Worm (Caenorhabditis elegans) whole organism, young adult: ENCODE results near the gene adm-2.

Experiments used
- B0261.1 ChIP-seq: sonication (generic microtip); optimal IDR thresholded peaks from 2 replicates; lab custom pipeline; 2016; ENCODE audit warnings: mild to moderate bottlenecking, missing genetic modification characterization, moderate library complexity, missing compliant biosample characterization
- D2030.7 ChIP-seq: fragments of 200-800 bp; sonication (Bioruptor generic); IDR thresholded peaks from 2 replicates; pipeline ENCODE4 v1.3.6; 2022; ENCODE audit warnings: missing genetic modification reagents, missing genetic modification characterization, missing compliant biosample characterization
- F10E7.11 ChIP-seq: sonication (generic microtip); optimal IDR thresholded peaks from 2 replicates; lab custom pipeline; 2017; ENCODE audit warnings: mild to moderate bottlenecking, missing genetic modification characterization, moderate library complexity, missing compliant biosample characterization
- F37B4.10 ChIP-seq: fragments of 200-800 bp; sonication (Bioruptor generic); IDR thresholded peaks from 2 replicates; pipeline ENCODE4 v1.3.6; 2022; ENCODE audit warnings: missing genetic modification characterization, missing compliant biosample characterization
- T07F8.4 ChIP-seq: sonication (generic microtip); optimal IDR thresholded peaks from 2 replicates; lab custom pipeline; 2016; ENCODE audit warnings: mild to moderate bottlenecking, missing genetic modification characterization, moderate library complexity, missing compliant biosample characterization
- T26A5.8 ChIP-seq: sonication (generic microtip); optimal IDR thresholded peaks from 2 replicates; lab custom pipeline; 2016; ENCODE audit warnings: missing genetic modification characterization, missing compliant biosample characterization
- Y67H2A.10 ChIP-seq: fragments of 200-800 bp; sonication (Bioruptor generic); conservative IDR thresholded peaks from 2 replicates; pipeline ENCODE4 v1.3.6; 2022; ENCODE audit warnings: missing genetic modification reagents, missing genetic modification characterization, missing compliant biosample characterization
- Y95B8A.8 ChIP-seq: fragments of 200-800 bp; sonication (Bioruptor generic); IDR thresholded peaks from 2 replicates; pipeline ENCODE4 v1.3.6; 2022; ENCODE audit warnings: missing genetic modification reagents, missing genetic modification characterization, missing compliant biosample characterization
- ZK185.1 ChIP-seq: sonication (generic microtip); optimal IDR thresholded peaks from 2 replicates; lab custom pipeline; 2016; ENCODE audit warnings: mild to moderate bottlenecking, missing genetic modification characterization, missing compliant biosample characterization; ENCODE audit not compliant: poor library complexity, severe bottlenecking
- ama-1 ChIP-seq, 3 experiments: fragments of 150-350 bp in 1 of 3; sonication (generic microtip) in 2 of 3; optimal IDR thresholded peaks; 2 replicates each; lab custom pipeline; 2014 to 2018; ENCODE audit warnings: missing biosample characterization in 2 of 3, missing genetic modification characterization in 2 of 3, missing genetic modification reagents in 2 of 3
- bed-1 ChIP-seq: fragments of 200-800 bp; sonication (Bioruptor generic); IDR thresholded peaks from 2 replicates; pipeline ENCODE4 v1.3.6; 2022; ENCODE audit warnings: missing genetic modification reagents, missing genetic modification characterization, missing compliant biosample characterization
- bed-2 ChIP-seq: fragments of 200-800 bp; sonication (Bioruptor generic); IDR thresholded peaks from 2 replicates; pipeline ENCODE4 v1.3.6; 2022; ENCODE audit warnings: missing genetic modification reagents, missing genetic modification characterization, missing compliant biosample characterization
- ccch-3 ChIP-seq: fragments of 200-800 bp; sonication (Bioruptor generic); optimal IDR thresholded peaks from 2 replicates; lab custom pipeline; 2018; ENCODE audit warnings: mild to moderate bottlenecking, missing genetic modification characterization, missing compliant biosample characterization
- ceh-58 ChIP-seq: fragments of 200-800 bp; sonication (Bioruptor generic); IDR thresholded peaks from 2 replicates; pipeline ENCODE4 v1.3.6; 2022; ENCODE audit warnings: missing genetic modification characterization, missing compliant biosample characterization
- ceh-91 ChIP-seq: fragments of 200-800 bp; sonication (Bioruptor generic); IDR thresholded peaks from 2 replicates; pipeline ENCODE4 v1.3.6; 2022; ENCODE audit warnings: missing genetic modification reagents, missing genetic modification characterization, missing compliant biosample characterization
- dpff-1 ChIP-seq: sonication (generic microtip); optimal IDR thresholded peaks from 2 replicates; lab custom pipeline; 2017; ENCODE audit warnings: mild to moderate bottlenecking, missing genetic modification characterization, missing compliant biosample characterization
- egl-18 ChIP-seq: fragments of 200-800 bp; sonication (Bioruptor generic); IDR thresholded peaks from 2 replicates; pipeline ENCODE4 v1.3.6; 2022; ENCODE audit warnings: missing genetic modification reagents, missing genetic modification characterization, missing compliant biosample characterization
- ets-4 ChIP-seq: fragments of 200-800 bp; sonication (Bioruptor generic); optimal IDR thresholded peaks from 2 replicates; lab custom pipeline; 2018; ENCODE audit warnings: mild to moderate bottlenecking, missing genetic modification characterization, missing compliant biosample characterization
- hlh-12 ChIP-seq: sonication (generic microtip); optimal IDR thresholded peaks from 2 replicates; lab custom pipeline; 2016; ENCODE audit warnings: missing genetic modification characterization, missing compliant biosample characterization
- hmg-1.2 ChIP-seq: fragments of 200-800 bp; sonication (Bioruptor generic); IDR thresholded peaks from 2 replicates; pipeline ENCODE4 v1.3.6; 2022; ENCODE audit warnings: missing genetic modification reagents, missing genetic modification characterization, missing compliant biosample characterization
- lin-26 ChIP-seq: fragments of 200-800 bp; sonication (Bioruptor generic); IDR thresholded peaks from 2 replicates; pipeline ENCODE4 v1.3.6; 2022; ENCODE audit warnings: missing genetic modification reagents, missing genetic modification characterization, missing compliant biosample characterization
- lin-35 ChIP-seq, 3 experiments: fragments of 150-350 bp in 2 of 3; sonication (generic microtip) in 1 of 3; optimal IDR thresholded peaks; 2 replicates each; lab custom pipeline; 2014 to 2018; ENCODE audit warnings: missing biosample characterization in 3 of 3, missing genetic modification characterization in 3 of 3, missing genetic modification reagents in 3 of 3
- lin-54 ChIP-seq: fragments of 200-800 bp; sonication (Bioruptor generic); optimal IDR thresholded peaks from 2 replicates; lab custom pipeline; 2018; ENCODE audit warnings: mild to moderate bottlenecking, missing genetic modification characterization, missing compliant biosample characterization
- nfyb-1 ChIP-seq: fragments of 200-800 bp; sonication (Bioruptor generic); IDR thresholded peaks from 2 replicates; pipeline ENCODE4 v1.3.6; 2022; ENCODE audit warnings: missing genetic modification reagents, missing genetic modification characterization, missing compliant biosample characterization
- nhr-27 ChIP-seq: fragments of 200-800 bp; sonication (Bioruptor generic); optimal IDR thresholded peaks from 2 replicates; lab custom pipeline; 2018; ENCODE audit warnings: mild to moderate bottlenecking, missing genetic modification characterization, moderate library complexity, missing compliant biosample characterization
- rpc-1 ChIP-seq, 2 experiments: fragments of 150-350 bp in 1 of 2; sonication (generic microtip) in 1 of 2; optimal IDR thresholded peaks; 2 replicates each; lab custom pipeline; 2014 to 2018; ENCODE audit warnings: missing biosample characterization in 1 of 2, missing genetic modification characterization in 1 of 2, missing genetic modification reagents in 1 of 2, missing genotype in 1 of 2
- snpc-1.1 ChIP-seq: sonication (generic microtip); optimal IDR thresholded peaks from 2 replicates; lab custom pipeline; 2017; ENCODE audit warnings: missing genetic modification characterization, mild to moderate bottlenecking, missing compliant biosample characterization, antibody characterized with exemption, moderate library complexity, missing genotype, missing genetic modification reagents; ENCODE audit not compliant: insufficient read depth
- snpc-4 ChIP-seq, 5 experiments: fragments of 150-350 bp in 1 of 5; sonication (generic microtip) in 4 of 5; optimal IDR thresholded peaks; 2 replicates each; lab custom pipeline; 2014 to 2018; ENCODE audit warnings: missing genetic modification characterization in 5 of 5, missing biosample characterization in 3 of 5, antibody characterized with exemption in 2 of 5, mild to moderate bottlenecking in 2 of 5, missing compliant biosample characterization in 2 of 5, missing genotype in 2 of 5, moderate library complexity in 2 of 5, missing genetic modification reagents in 1 of 5
- sptf-2 ChIP-seq: fragments of 200-800 bp; sonication (Bioruptor generic); optimal IDR thresholded peaks from 2 replicates; lab custom pipeline; 2018; ENCODE audit warnings: mild to moderate bottlenecking, missing genetic modification characterization, missing compliant biosample characterization
- tbp1 ChIP-seq: fragments of 200-800 bp; sonication (Bioruptor generic); optimal IDR thresholded peaks from 2 replicates; lab custom pipeline; 2018; ENCODE audit warnings: mild to moderate bottlenecking, missing genetic modification characterization, missing compliant biosample characterization
- tbx-9 ChIP-seq: sonication (generic microtip); optimal IDR thresholded peaks from 2 replicates; lab custom pipeline; 2016; ENCODE audit warnings: borderline replicate concordance, missing genetic modification characterization, inconsistent platforms, missing compliant biosample characterization
- tlf-1 ChIP-seq: fragments of 200-800 bp; sonication (Bioruptor generic); optimal IDR thresholded peaks from 2 replicates; lab custom pipeline; 2018; ENCODE audit warnings: mild to moderate bottlenecking, missing genetic modification characterization, missing compliant biosample characterization
- unc-130 ChIP-seq: sonication (generic microtip); optimal IDR thresholded peaks from 2 replicates; lab custom pipeline; 2016; ENCODE audit warnings: missing genetic modification reagents, missing genetic modification characterization, missing compliant biosample characterization
- zfh-2 ChIP-seq: fragments of 200-800 bp; sonication (Bioruptor generic); conservative IDR thresholded peaks from 2 replicates; pipeline ENCODE4 v1.3.6; 2022; ENCODE audit warnings: missing genetic modification reagents, missing genetic modification characterization, missing compliant biosample characterization
- ztf-22 ChIP-seq: fragments of 200-800 bp; sonication (Bioruptor generic); optimal IDR thresholded peaks from 2 replicates; lab custom pipeline; 2018; ENCODE audit warnings: mild to moderate bottlenecking, missing genetic modification characterization, moderate library complexity, missing compliant biosample characterization
- ztf-6 ChIP-seq: fragments of 200-800 bp; sonication (Bioruptor generic); IDR thresholded peaks from 2 replicates; pipeline ENCODE4 v1.3.6; 2022; ENCODE audit warnings: missing genetic modification reagents, missing genetic modification characterization, missing compliant biosample characterization

adm-2 gene

DNA sequence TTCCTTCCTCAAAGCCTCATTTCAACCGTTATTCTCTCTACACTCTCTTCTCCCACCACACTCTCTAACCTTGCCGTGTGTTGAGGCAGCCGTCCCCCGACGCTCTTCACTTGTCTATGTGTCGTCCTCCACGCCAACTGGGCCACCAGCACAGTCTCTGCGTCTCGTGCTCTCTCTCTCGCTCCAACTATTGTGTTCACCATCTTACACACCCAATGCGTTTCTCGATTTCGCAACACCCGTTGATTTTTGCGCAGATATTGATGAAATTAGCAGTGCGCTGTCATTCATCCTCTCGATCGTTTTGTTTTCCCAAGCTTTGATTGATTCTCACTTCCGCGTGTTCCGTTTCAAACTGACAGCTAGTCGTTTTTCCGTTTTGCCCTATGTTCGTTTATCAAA is 643 bp upstream of the adm-2 start (continued):
- TF ChIP-seq ztf-22 (GFP tag; lab: Kevin White, UChicago) (no peak), T07F8.4 (tag; lab: Kevin White, UChicago) (no peak), F37B4.10 (GFP tag; lab: Robert Waterston, UW) (no peak), hmg-1.2 (GFP tag; lab: Robert Waterston, UW) (peak; percentile 91), ZK185.1 (tag; lab: Kevin White, UChicago) (no peak), Y67H2A.10 (GFP tag; lab: Robert Waterston, UW) (no peak), ccch-3 (GFP tag; lab: Kevin White, UChicago) (no peak), ceh-91 (GFP tag; lab: Robert Waterston, UW) (no peak), T26A5.8 (tag; lab: Kevin White, UChicago) (no peak), zfh-2 (GFP tag; lab: Robert Waterston, UW) (peak; percentile 91), bed-1 (no peak), sptf-2 (GFP tag; lab: Kevin White, UChicago) (no peak)

DNA sequence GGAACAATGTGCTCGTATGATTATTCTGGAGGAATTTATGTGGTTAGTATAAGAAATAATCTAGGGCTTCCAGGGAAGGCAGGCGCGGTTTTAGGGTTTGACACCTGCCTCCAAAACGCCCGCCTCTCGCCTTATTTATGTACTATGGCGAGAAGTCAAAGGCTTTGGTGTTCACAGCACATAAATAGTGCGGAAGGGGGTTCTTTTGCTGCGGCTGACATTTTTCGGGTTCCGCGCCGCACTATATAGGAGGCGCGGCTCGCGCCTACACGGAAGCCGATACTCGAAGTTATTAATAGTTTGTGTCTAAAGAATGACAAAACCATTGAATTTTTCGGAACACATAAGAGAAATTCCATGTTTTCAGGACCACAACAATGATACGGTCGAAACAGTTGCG is 2.6 kb downstream of the adm-2 start:
- TF ChIP-seq ama-1 (optimal IDR thresholded peaks at IDR 0.05; lab: Kevin White, UChicago) (no peak), ama-1 (GFP tag; optimal IDR thresholded peaks at IDR 0.05; lab: Kevin White, UChicago) (no peak), dpff-1 (tag; lab: Kevin White, UChicago) (no peak), tlf-1 (GFP tag; lab: Kevin White, UChicago) (no peak), snpc-1.1 (tag; lab: Kevin White, UChicago) (peak; percentile 57), hmg-1.2 (GFP tag; lab: Robert Waterston, UW) (peak; percentile 49; the same call in 1 of the 2 replicates), egl-18 (GFP tag; lab: Robert Waterston, UW) (no peak), lin-26 (0 out of 2 replicates have a peak, but pooled peaks have one; percentile 45), Y95B8A.8 (GFP tag; lab: Robert Waterston, UW) (no peak), ztf-6 (no peak), nfyb-1 (0 out of 2 replicates have a peak, but pooled peaks have one; percentile 8), hlh-12 (no peak), bed-2 (no peak), snpc-4 (GFP tag; optimal IDR thresholded peaks at IDR 0.05; lab: Kevin White, UChicago) (peak; percentile 43), snpc-4 (tag; optimal IDR thresholded peaks at IDR 0.05; lab: Kevin White, UChicago) (peak in 3 of 4 experiments; percentile 65 to 90 (median 88))

DNA sequence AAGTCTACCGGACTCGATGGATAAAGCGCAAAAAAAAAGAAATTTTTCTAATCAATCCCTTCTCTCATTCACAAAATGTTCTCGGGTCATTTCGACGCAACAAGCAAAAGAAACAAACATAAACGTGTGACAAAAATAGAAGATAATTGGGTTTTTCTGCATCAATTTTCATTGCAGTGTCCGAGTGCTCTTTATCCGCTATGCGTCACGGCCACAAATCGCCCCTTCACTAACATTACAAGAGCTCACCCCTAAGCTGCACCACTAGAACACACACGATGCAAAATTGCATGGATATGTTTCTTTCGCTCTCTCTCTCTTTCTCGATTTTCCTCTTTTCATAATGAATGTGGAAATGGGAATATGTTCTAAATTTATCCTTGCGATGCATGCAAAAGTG is 8.4 kb downstream of the adm-2 start:
- TF ChIP-seq F10E7.11 (tag; lab: Kevin White, UChicago) (no peak), lin-35 (GFP tag; optimal IDR thresholded peaks at IDR 0.05; lab: Kevin White, UChicago) (peak in 1 of 3 experiments; percentile 19)

DNA sequence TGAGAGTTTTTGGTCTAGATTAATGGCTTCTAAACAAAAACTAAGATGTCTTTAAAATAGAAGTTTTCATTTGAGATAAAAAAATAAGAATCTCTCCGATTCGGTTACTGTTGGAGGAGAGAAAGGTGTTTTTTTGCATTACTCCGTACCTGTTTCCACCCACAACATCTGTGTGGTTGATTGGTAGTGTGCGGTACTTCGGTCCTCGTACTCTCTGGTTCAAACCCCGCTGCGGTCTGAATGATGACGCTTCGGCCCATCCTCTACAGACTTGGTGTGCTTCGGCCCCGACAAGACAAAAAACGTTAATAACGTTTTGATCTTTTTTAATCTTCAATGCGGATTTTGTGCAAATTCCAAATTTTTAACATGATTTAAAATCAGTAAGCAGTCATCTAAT is 9.8 kb downstream of the adm-2 start:
- TF ChIP-seq rpc-1 (optimal IDR thresholded peaks at IDR 0.05; lab: Kevin White, UChicago), result peak; percentile 54
- peak; percentile 80 for TF ChIP-seq rpc-1 (tag; optimal IDR thresholded peaks at IDR 0.05; lab: Kevin White, UChicago)
- 0 out of 2 replicates have a peak, but pooled peaks have one; percentile 27 for TF ChIP-seq D2030.7 (GFP tag; lab: Robert Waterston, UW)
- peak; percentile 72 for TF ChIP-seq tbp1 (GFP tag; lab: Kevin White, UChicago)
- TF ChIP-seq ceh-58 (GFP tag; lab: Robert Waterston, UW), result no peak
- TF ChIP-seq lin-54, result no peak
- TF ChIP-seq ets-4, result no peak
- no peak for TF ChIP-seq unc-130
- no peak for TF ChIP-seq tbx-9 (tag; lab: Kevin White, UChicago)
- peak; percentile 53 for TF ChIP-seq B0261.1
- TF ChIP-seq snpc-4 (GFP tag; optimal IDR thresholded peaks at IDR 0.05; lab: Kevin White, UChicago), result no peak
- TF ChIP-seq snpc-4 (tag; optimal IDR thresholded peaks at IDR 0.05; lab: Kevin White, UChicago), result peak in 1 of 4 experiments; percentile 39
- TF ChIP-seq nhr-27 (tag; lab: Kevin White, UChicago), result no peak
